Worm (Caenorhabditis elegans): ENCODE results near the gene pacs-1.

- TF ChIP-seq him-1 (tag; optimal IDR thresholded peaks at IDR 0.05) (no peak), W03F9.2 (tag; optimal IDR thresholded peaks at IDR 0.05) (no peak)
Observed at ce11 chrV:9191406-9191805, 25.7 kb downstream of the pacs-1 start, which contains the start of gene sphr-1.

Measured in whole organism, L4/young adult.